Fruit fly (Drosophila melanogaster): Measurements from ENCODE around the gene Vps16B.

DNA sequence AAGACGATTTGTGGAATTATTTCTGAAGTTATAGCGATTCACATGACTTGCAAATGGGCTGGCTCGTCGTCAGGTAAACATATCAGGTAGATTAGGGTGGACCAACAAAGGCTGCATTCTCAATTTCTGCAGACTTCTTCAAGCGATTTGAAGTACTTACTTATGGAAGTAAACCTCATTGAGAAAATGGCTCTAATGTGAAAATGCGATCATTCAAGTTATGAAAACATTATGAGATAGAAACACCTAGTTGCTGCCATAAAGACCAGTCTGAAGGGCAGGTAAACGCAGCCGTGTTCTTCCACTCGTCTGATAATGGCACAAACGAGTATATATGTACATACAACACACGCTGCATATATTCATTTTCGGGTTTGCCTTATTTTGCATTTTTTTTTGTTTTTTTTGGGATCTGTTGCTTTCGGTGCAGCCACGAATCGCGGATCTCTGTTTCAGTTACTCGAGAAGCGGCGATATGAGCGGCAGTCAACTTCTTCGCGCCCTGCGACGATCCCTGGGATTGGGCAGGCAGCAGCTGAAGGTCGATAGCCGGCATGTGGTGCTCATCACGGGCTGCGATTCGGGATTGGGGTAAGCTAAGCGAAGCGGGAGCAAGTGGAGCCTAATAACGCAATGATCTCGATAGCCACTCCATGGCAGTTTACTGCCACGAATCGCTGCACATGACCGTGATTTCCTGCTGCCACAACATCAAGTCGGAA, 21.9 kb downstream of the Vps16B start, which contains the start of gene sro:
- TF ChIP-seq CG12155 (GFP tag; optimal IDR thresholded peaks at IDR 0.05) (no peak), lov (optimal IDR thresholded peaks at IDR 0.05) (no peak), lov (GFP tag; IDR thresholded peaks at IDR 0.05) (no peak), shn (GFP tag; optimal IDR thresholded peaks at IDR 0.05) (no peak), row (GFP tag; IDR thresholded peaks at IDR 0.05) (no peak), Lhr (GFP tag; optimal IDR thresholded peaks at IDR 0.05) (no peak), trh (GFP tag; optimal IDR thresholded peaks at IDR 0.05) (no peak), CG4328 (GFP tag; optimal IDR thresholded peaks at IDR 0.05) (no peak), CG11247 (GFP tag; IDR thresholded peaks at IDR 0.05) (no peak), CG10565 (GFP tag; optimal IDR thresholded peaks at IDR 0.05) (no peak), CG3281 (GFP tag; optimal IDR thresholded peaks at IDR 0.05) (no peak), eve (GFP tag; optimal IDR thresholded peaks at IDR 0.05) (no peak), CG8478 (optimal IDR thresholded peaks at IDR 0.05) (no peak), Trl (optimal IDR thresholded peaks at IDR 0.05) (no peak), Trl (GFP tag; optimal IDR thresholded peaks at IDR 0.05) (no peak)

Data from whole organism, embryonic.